Fruit fly (Drosophila melanogaster) whole organism, embryonic: ENCODE results near the gene Atf3.
A peak's percentile ranks its signal among the peaks of the same experiment; 100 is the strongest.

Experiments used
- Bdp1 ChIP-seq: fragments of 200-800 bp; sonication (Bioruptor generic); optimal IDR thresholded peaks from 3 replicates; lab custom pipeline; 2016; ENCODE audit warnings: missing biosample characterization, missing genetic modification characterization
- CG10321 ChIP-seq: fragments of 200-800 bp; sonication (Bioruptor generic); IDR thresholded peaks from 2 replicates; pipeline ENCODE4 v1.3.6; 2022; ENCODE audit warnings: missing biosample characterization, missing genetic modification characterization
- CG12219 ChIP-seq: fragments of 200-800 bp; sonication (Bioruptor generic); optimal IDR thresholded peaks from 3 replicates; lab custom pipeline; 2018; ENCODE audit warnings: missing biosample characterization, mild to moderate bottlenecking, missing genetic modification characterization
- CG12391 ChIP-seq: fragments of 200-800 bp; sonication (Bioruptor generic); optimal IDR thresholded peaks from 3 replicates; lab custom pipeline; 2018; ENCODE audit warnings: missing biosample characterization, mild to moderate bottlenecking, missing genetic modification characterization, moderate library complexity
- CG13624 ChIP-seq: fragments of 200-800 bp; sonication (Bioruptor generic); optimal IDR thresholded peaks from 2 replicates; lab custom pipeline; 2016; ENCODE audit warnings: missing biosample characterization, missing genetic modification characterization
- CG14014 ChIP-seq: fragments of 200-800 bp; sonication (Bioruptor generic); IDR thresholded peaks from 2 replicates; pipeline ENCODE4 v1.3.6; 2022; ENCODE audit warnings: missing biosample characterization, missing genetic modification characterization
- CG14050 ChIP-seq: fragments of 200-800 bp; sonication (Bioruptor generic); IDR thresholded peaks from 3 replicates; pipeline ENCODE4 v1.3.6; 2022; ENCODE audit warnings: missing biosample characterization, missing genetic modification characterization
- CG14710 ChIP-seq: fragments of 200-800 bp; sonication (Bioruptor generic); optimal IDR thresholded peaks from 3 replicates; lab custom pipeline; 2019; ENCODE audit warnings: missing biosample characterization, mild to moderate bottlenecking, missing genetic modification characterization, moderate library complexity
- CG15073 ChIP-seq: fragments of 200-800 bp; sonication (Bioruptor generic); optimal IDR thresholded peaks from 2 replicates; lab custom pipeline; 2016; ENCODE audit warnings: missing biosample characterization, missing genetic modification characterization
- CG1602 ChIP-seq: fragments of 200-800 bp; sonication (Bioruptor generic); optimal IDR thresholded peaks from 3 replicates; lab custom pipeline; 2016; ENCODE audit warnings: missing biosample characterization, missing genetic modification characterization
- CG16863 ChIP-seq: fragments of 200-800 bp; sonication (Bioruptor generic); optimal IDR thresholded peaks from 3 replicates; lab custom pipeline; 2016; ENCODE audit warnings: missing biosample characterization, missing genetic modification characterization
- CG17385 ChIP-seq: fragments of 200-800 bp; sonication (Bioruptor generic); optimal IDR thresholded peaks from 3 replicates; lab custom pipeline; 2018; ENCODE audit warnings: missing biosample characterization, mild to moderate bottlenecking, missing genetic modification characterization
- CG18011 ChIP-seq: fragments of 200-800 bp; sonication (Bioruptor generic); optimal IDR thresholded peaks from 2 replicates; lab custom pipeline; 2017; ENCODE audit warnings: missing biosample characterization, missing genetic modification characterization, mild to moderate bottlenecking, moderate library complexity, missing genotype
- CG2129 ChIP-seq: fragments of 200-800 bp; sonication (Bioruptor generic); IDR thresholded peaks from 2 replicates; pipeline ENCODE4 v1.3.6; 2022; ENCODE audit warnings: missing biosample characterization, missing genetic modification characterization; ENCODE audit not compliant: partially characterized antibody
- CG3065 ChIP-seq: fragments of 200-800 bp; sonication (Bioruptor generic); optimal IDR thresholded peaks from 2 replicates; lab custom pipeline; 2016; ENCODE audit warnings: missing biosample characterization, missing genetic modification characterization
- CG3726 ChIP-seq: fragments of 200-800 bp; sonication (Bioruptor generic); IDR thresholded peaks from 3 replicates; pipeline ENCODE4, ENCODE4 v1.3.6; 2022; ENCODE audit warnings: missing biosample characterization, missing genetic modification characterization
- CG3847 ChIP-seq: fragments of 200-800 bp; sonication (Bioruptor generic); IDR thresholded peaks from 2 replicates; pipeline ENCODE4 v1.3.6; 2022; ENCODE audit warnings: missing biosample characterization, missing genetic modification characterization
- CG9727 ChIP-seq: fragments of 200-800 bp; sonication (Bioruptor generic); optimal IDR thresholded peaks from 3 replicates; lab custom pipeline; 2017; ENCODE audit warnings: missing biosample characterization, mild to moderate bottlenecking, missing genetic modification characterization
- CoRest ChIP-seq: fragments of 200-800 bp; sonication (Bioruptor generic); optimal IDR thresholded peaks from 3 replicates; lab custom pipeline; 2018; ENCODE audit warnings: missing biosample characterization, mild to moderate bottlenecking, missing genetic modification characterization, moderate library complexity
- CrebB ChIP-seq: fragments of 200-800 bp; sonication (Bioruptor generic); optimal IDR thresholded peaks from 3 replicates; lab custom pipeline; 2018; ENCODE audit warnings: missing biosample characterization, mild to moderate bottlenecking, missing genetic modification characterization
- Dp ChIP-seq: fragments of 200-800 bp; sonication (Bioruptor generic); optimal IDR thresholded peaks from 2 replicates; lab custom pipeline; 2018; ENCODE audit warnings: missing biosample characterization, mild to moderate bottlenecking, missing genetic modification characterization, moderate library complexity
- Dref ChIP-seq: fragments of 200-800 bp; sonication (Bioruptor generic); IDR thresholded peaks from 2 replicates; pipeline ENCODE4 v1.3.6; 2022; ENCODE audit warnings: missing biosample characterization, missing genetic modification characterization
- E2f2 ChIP-seq: fragments of 200-800 bp; sonication (Bioruptor generic); IDR thresholded peaks from 2 replicates; pipeline ENCODE4 v1.3.6; 2022; ENCODE audit warnings: missing biosample characterization, missing genetic modification characterization
- Hey ChIP-seq: fragments of 200-800 bp; sonication (Bioruptor generic); optimal IDR thresholded peaks from 3 replicates; lab custom pipeline; 2018; ENCODE audit warnings: missing biosample characterization, mild to moderate bottlenecking, missing genetic modification characterization
- Lhr ChIP-seq: fragments of 200-800 bp; sonication (Bioruptor generic); optimal IDR thresholded peaks from 3 replicates; lab custom pipeline; 2017; ENCODE audit warnings: mild to moderate bottlenecking, missing biosample characterization, missing genetic modification reagents, missing genetic modification characterization
- NC2α ChIP-seq: fragments of 200-800 bp; sonication (Bioruptor generic); optimal IDR thresholded peaks from 2 replicates; lab custom pipeline; 2016; ENCODE audit warnings: missing biosample characterization, missing genetic modification characterization
- Neu2 ChIP-seq: fragments of 200-800 bp; sonication (Bioruptor generic); optimal IDR thresholded peaks from 3 replicates; lab custom pipeline; 2016; ENCODE audit warnings: missing biosample characterization, missing genetic modification characterization, borderline replicate concordance
- Oli ChIP-seq: fragments of 200-800 bp; sonication (Bioruptor generic); optimal IDR thresholded peaks from 2 replicates; lab custom pipeline; 2018; ENCODE audit warnings: missing biosample characterization, mild to moderate bottlenecking, missing genetic modification characterization, moderate library complexity
- Scr ChIP-seq: fragments of 200-800 bp; sonication (Bioruptor generic); IDR thresholded peaks from 2 replicates; pipeline ENCODE4 v1.3.6; 2022; ENCODE audit warnings: missing biosample characterization, missing genetic modification characterization; ENCODE audit not compliant: partially characterized antibody
- abd-A ChIP-seq: fragments of 200-800 bp; sonication (Bioruptor generic); optimal IDR thresholded peaks from 3 replicates; lab custom pipeline; 2019; ENCODE audit warnings: missing biosample characterization, mild to moderate bottlenecking, missing genetic modification characterization, moderate library complexity
- cas ChIP-seq: fragments of 200-800 bp; sonication (Bioruptor generic); IDR thresholded peaks from 2 replicates; pipeline ENCODE4 v1.3.6; 2022; ENCODE audit warnings: missing biosample characterization, missing genetic modification characterization
- chinmo ChIP-seq: fragments of 200-800 bp; sonication (Bioruptor generic); IDR thresholded peaks from 4 replicates; pipeline ENCODE4 v1.3.6; 2022; ENCODE audit warnings: missing biosample characterization, missing genetic modification characterization; ENCODE audit not compliant: partially characterized antibody
- chm ChIP-seq: fragments of 200-800 bp; sonication (Bioruptor generic); IDR thresholded peaks from 2 replicates; pipeline ENCODE4 v1.3.6; 2022; ENCODE audit warnings: missing biosample characterization, missing genetic modification characterization
- ems ChIP-seq: fragments of 200-800 bp; sonication (Bioruptor generic); optimal IDR thresholded peaks from 3 replicates; lab custom pipeline; 2016; ENCODE audit warnings: missing biosample characterization, missing genetic modification characterization
- gcm ChIP-seq: fragments of 200-800 bp; sonication (Bioruptor generic); optimal IDR thresholded peaks from 2 replicates; lab custom pipeline; 2019; ENCODE audit warnings: missing biosample characterization, mild to moderate bottlenecking, missing genetic modification characterization, moderate library complexity
- gro ChIP-seq: fragments of 200-800 bp; sonication (Bioruptor generic); optimal IDR thresholded peaks from 2 replicates; lab custom pipeline; 2016; ENCODE audit warnings: missing biosample characterization, missing genetic modification characterization
- lab ChIP-seq: fragments of 200-800 bp; sonication (Bioruptor generic); optimal IDR thresholded peaks from 3 replicates; lab custom pipeline; 2017; ENCODE audit warnings: missing biosample characterization, missing genetic modification characterization, mild to moderate bottlenecking, moderate library complexity, missing genetic modification reagents
- luna ChIP-seq: fragments of 200-800 bp; sonication (Bioruptor generic); optimal IDR thresholded peaks from 2 replicates; lab custom pipeline; 2016; ENCODE audit warnings: missing biosample characterization, missing genetic modification characterization
- mirr ChIP-seq: fragments of 200-800 bp; sonication (Bioruptor generic); optimal IDR thresholded peaks from 3 replicates; lab custom pipeline; 2018; ENCODE audit warnings: missing biosample characterization, mild to moderate bottlenecking, missing genetic modification characterization
- pfk ChIP-seq: fragments of 200-800 bp; sonication (Bioruptor generic); optimal IDR thresholded peaks from 2 replicates; lab custom pipeline; 2018; ENCODE audit warnings: missing biosample characterization, mild to moderate bottlenecking, missing genetic modification characterization, moderate library complexity
- pnt ChIP-seq: fragments of 200-800 bp; sonication (Bioruptor generic); optimal IDR thresholded peaks from 3 replicates; lab custom pipeline; 2016; ENCODE audit warnings: missing biosample characterization, missing genetic modification characterization
- row ChIP-seq: fragments of 200-800 bp; sonication (Bioruptor generic); IDR thresholded peaks from 3 replicates; pipeline ENCODE4 v1.3.6; 2022; ENCODE audit warnings: missing biosample characterization, missing genetic modification characterization
- schlank ChIP-seq: fragments of 200-800 bp; sonication (Bioruptor generic); optimal IDR thresholded peaks from 2 replicates; lab custom pipeline; 2018; ENCODE audit warnings: missing biosample characterization, mild to moderate bottlenecking, missing genetic modification characterization
- sim ChIP-seq: fragments of 200-800 bp; sonication (Bioruptor generic); IDR thresholded peaks from 2 replicates; pipeline ENCODE4 v1.3.6; 2022; ENCODE audit warnings: missing biosample characterization, missing genetic modification characterization
- slou ChIP-seq: fragments of 200-800 bp; sonication (Bioruptor generic); optimal IDR thresholded peaks from 3 replicates; lab custom pipeline; 2016; ENCODE audit warnings: missing biosample characterization, missing genetic modification characterization
- sna ChIP-seq: fragments of 200-800 bp; sonication (Bioruptor generic); IDR thresholded peaks from 2 replicates; pipeline ENCODE4 v1.3.6; 2022; ENCODE audit warnings: missing biosample characterization, missing genetic modification characterization; ENCODE audit not compliant: partially characterized antibody
- sr ChIP-seq: fragments of 200-800 bp; sonication (Bioruptor generic); IDR thresholded peaks from 3 replicates; pipeline ENCODE4 v1.3.6; 2022; ENCODE audit warnings: missing biosample characterization, missing genetic modification characterization
- tx ChIP-seq: fragments of 200-800 bp; sonication (Bioruptor generic); optimal IDR thresholded peaks from 2 replicates; lab custom pipeline; 2016; ENCODE audit warnings: missing biosample characterization, missing genetic modification characterization
- yki ChIP-seq: fragments of >200 bp; optimal IDR thresholded peaks from 3 replicates; lab custom pipeline; 2018
- z ChIP-seq: fragments of 200-800 bp; sonication (Bioruptor generic); IDR thresholded peaks from 3 replicates; pipeline ENCODE4 v1.3.6; 2022; ENCODE audit warnings: missing biosample characterization, missing genetic modification characterization
- zen2 ChIP-seq: fragments of 200-800 bp; sonication (Bioruptor generic); IDR thresholded peaks from 3 replicates; pipeline ENCODE4 v1.3.6; 2022; ENCODE audit warnings: missing biosample characterization, missing genetic modification characterization; ENCODE audit not compliant: partially characterized antibody
- zf30C ChIP-seq: fragments of 200-800 bp; sonication (Bioruptor generic); optimal IDR thresholded peaks from 3 replicates; lab custom pipeline; 2018; ENCODE audit warnings: missing biosample characterization, mild to moderate bottlenecking, missing genetic modification characterization

The Atf3 gene

DNA sequence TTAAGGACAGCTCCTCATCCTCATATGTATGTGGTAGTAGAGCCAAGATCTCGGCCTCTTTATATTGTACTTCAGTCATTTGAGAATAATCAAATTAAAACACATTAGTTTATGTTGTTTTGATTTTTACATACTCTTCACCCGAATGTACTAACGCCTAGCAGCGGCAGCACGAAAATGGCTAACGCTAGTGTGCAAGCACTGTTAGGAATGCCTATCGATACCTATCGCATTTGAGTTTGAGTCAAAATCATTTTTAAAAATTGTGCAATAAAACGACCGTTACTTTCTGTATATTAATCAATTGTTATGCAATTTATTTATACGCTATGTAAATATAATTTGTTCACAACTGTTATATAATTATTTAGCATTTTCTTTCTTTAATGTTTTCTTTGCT is 60.1 kb downstream of the Atf3 start, which contains the start of gene CG11398 (continued):
- TF ChIP-seq tx (GFP tag; lab: Kevin White, UChicago) (no peak), Neu2 (no peak), sr (GFP tag; lab: Robert Waterston, UW) (no peak), CG12219 (GFP tag; lab: Kevin White, UChicago) (no peak), gcm (GFP tag; lab: Kevin White, UChicago) (no peak), CG2129 (GFP tag; lab: Robert Waterston, UW) (peak; percentile 49; the same call in 1 of the 2 replicates), CG9727 (GFP tag; lab: Kevin White, UChicago) (no peak), CG14050 (GFP tag; lab: Robert Waterston, UW) (no peak), CG13624 (GFP tag; lab: Kevin White, UChicago) (no peak), CG18011 (GFP tag; lab: Kevin White, UChicago) (no peak), z (GFP tag; lab: Robert Waterston, UW) (no peak), CoRest (tag; lab: Kevin White, UChicago) (peak; percentile 71), abd-A (tag; lab: Kevin White, UChicago) (no peak), E2f2 (GFP tag; lab: Robert Waterston, UW) (peak; percentile 82), pnt (GFP tag; lab: Kevin White, UChicago) (no peak), CG16863 (GFP tag; lab: Kevin White, UChicago) (no peak), CG10321 (GFP tag; lab: Robert Waterston, UW) (no peak), Scr (peak; percentile 80), zen2 (GFP tag; lab: Robert Waterston, UW) (peak; percentile 65; the same call in 2 of the 3 replicates), NC2α (GFP tag; lab: Kevin White, UChicago) (no peak), CG1602 (GFP tag; lab: Kevin White, UChicago) (no peak), Oli (no peak), CG3726 (GFP tag; lab: Robert Waterston, UW) (no peak), Lhr (GFP tag; lab: Kevin White, UChicago) (peak; percentile 18), Dref (GFP tag; lab: Robert Waterston, UW) (peak; percentile 81), CG14014 (GFP tag; lab: Robert Waterston, UW) (no peak), sna (GFP tag; lab: Robert Waterston, UW) (peak; percentile 66), CG12391 (peak; percentile 20), CG3847 (GFP tag; lab: Robert Waterston, UW) (no peak), gro (no peak), cas (GFP tag; lab: Robert Waterston, UW) (no peak), row (GFP tag; lab: Robert Waterston, UW) (peak; percentile 33; the same call in 1 of the 3 replicates), yki (lab: Kevin White, UChicago) (no peak), Dp (GFP tag; lab: Kevin White, UChicago) (peak; percentile 76), CG17385 (GFP tag; lab: Kevin White, UChicago) (no peak), CG15073 (no peak), luna (GFP tag; lab: Kevin White, UChicago) (no peak), CG3065 (GFP tag; lab: Kevin White, UChicago) (no peak), lab (GFP tag; lab: Kevin White, UChicago) (no peak), slou (GFP tag; lab: Kevin White, UChicago) (no peak), sim (GFP tag; lab: Robert Waterston, UW) (no peak), mirr (GFP tag; lab: Kevin White, UChicago) (no peak), schlank (no peak), ems (no peak), chm (GFP tag; lab: Robert Waterston, UW) (no peak), zf30C (no peak), Hey (tag; lab: Kevin White, UChicago) (no peak), chinmo (GFP tag; lab: Robert Waterston, UW) (0 out of 4 replicates have a peak, but pooled peaks have one; percentile 69), Bdp1 (GFP tag; lab: Kevin White, UChicago) (no peak), pfk (GFP tag; lab: Kevin White, UChicago) (no peak), CrebB (tag; lab: Kevin White, UChicago) (no peak), CG14710 (tag; lab: Kevin White, UChicago) (peak; percentile 88)
